Worm (Caenorhabditis elegans) whole organism, young adult: ENCODE data around the gene C52G5.3.

ENCODE experiments used
- K12H6.12 ChIP-seq: fragments of 200-800 bp; sonication (Bioruptor generic); optimal IDR thresholded peaks from 2 replicates; lab custom pipeline; 2018; ENCODE audit warnings: mild to moderate bottlenecking, missing genetic modification characterization, missing compliant biosample characterization
- dpff-1 ChIP-seq: sonication (generic microtip); optimal IDR thresholded peaks from 2 replicates; lab custom pipeline; 2017; ENCODE audit warnings: mild to moderate bottlenecking, missing genetic modification characterization, missing compliant biosample characterization
- dpl-1 ChIP-seq: fragments of 150-350 bp; optimal IDR thresholded peaks from 2 replicates; lab custom pipeline; 2014; ENCODE audit warnings: missing biosample characterization, missing genetic modification reagents, missing genetic modification characterization
- egl-44 ChIP-seq: fragments of 200-800 bp; sonication (Bioruptor generic); IDR thresholded peaks from 2 replicates; pipeline ENCODE4 v1.3.6; 2022; ENCODE audit warnings: missing genetic modification reagents, missing genetic modification characterization, missing compliant biosample characterization
- fkh-3 ChIP-seq: sonication (generic microtip); optimal IDR thresholded peaks from 2 replicates; lab custom pipeline; 2016; ENCODE audit warnings: mild to moderate bottlenecking, missing genetic modification characterization, missing compliant biosample characterization
- nfya-1 ChIP-seq: sonication (generic microtip); optimal IDR thresholded peaks from 2 replicates; lab custom pipeline; 2017; ENCODE audit warnings: antibody characterized with exemption, missing compliant biosample characterization, missing genetic modification characterization, borderline replicate concordance; ENCODE audit not compliant: insufficient read depth
- pha-4 ChIP-seq: fragments of 150-350 bp; sonication (generic microtip); optimal IDR thresholded peaks from 2 replicates; lab custom pipeline; 2014; ENCODE audit warnings: missing biosample characterization, missing genetic modification reagents, missing genetic modification characterization
- sea-2 ChIP-seq: fragments of 200-800 bp; sonication (Bioruptor generic); IDR thresholded peaks from 2 replicates; pipeline ENCODE4 v1.3.6; 2022; ENCODE audit warnings: missing genetic modification characterization, missing compliant biosample characterization
- snpc-4 ChIP-seq, 5 experiments: fragments of 150-350 bp in 1 of 5; sonication (generic microtip) in 4 of 5; optimal IDR thresholded peaks; 2 replicates each; lab custom pipeline; 2014 to 2018; ENCODE audit warnings: missing genetic modification characterization in 5 of 5, missing biosample characterization in 3 of 5, antibody characterized with exemption in 2 of 5, mild to moderate bottlenecking in 2 of 5, missing compliant biosample characterization in 2 of 5, missing genotype in 2 of 5, moderate library complexity in 2 of 5, missing genetic modification reagents in 1 of 5

DNA sequence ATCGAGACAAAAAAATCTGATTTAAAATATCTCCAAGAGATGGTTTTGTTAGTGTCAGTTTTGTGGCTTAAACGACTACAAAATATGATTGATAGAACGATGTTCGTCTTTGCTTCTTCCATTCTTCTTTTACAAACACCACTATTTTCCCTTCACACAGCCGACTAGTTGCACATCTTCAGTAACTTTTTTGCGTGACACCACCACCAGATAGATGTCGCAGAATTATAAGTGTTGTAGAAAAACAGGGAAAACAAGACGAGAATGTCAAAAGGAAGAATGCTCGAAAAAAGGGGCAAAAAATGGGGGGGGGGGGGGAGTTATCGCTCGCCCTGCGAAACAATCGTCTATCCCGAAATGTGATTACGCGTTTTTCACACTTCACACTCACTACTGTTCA, 19.2 kb downstream of the C52G5.3 start:
- TF ChIP-seq pha-4 (tag; lab: Kevin White, UChicago) (no peak), snpc-4 (GFP tag; optimal IDR thresholded peaks at IDR 0.05; lab: Kevin White, UChicago) (no peak), snpc-4 (tag; optimal IDR thresholded peaks at IDR 0.05; lab: Kevin White, UChicago) (no peak), dpff-1 (tag; lab: Kevin White, UChicago) (no peak), fkh-3 (no peak), dpl-1 (GFP tag; lab: Kevin White, UChicago) (no peak), K12H6.12 (no peak), nfya-1 (tag; lab: Kevin White, UChicago) (no peak), sea-2 (GFP tag; lab: Robert Waterston, UW) (no peak), egl-44 (GFP tag; lab: Robert Waterston, UW) (no peak)
